Fruit fly (Drosophila melanogaster) whole organism, adult: ENCODE results near the gene Hmt-1.
A peak's percentile ranks its signal among the peaks of the same experiment; 100 is the strongest.
"Not testable (repeated sequence)": the region's sequence is repeated elsewhere in the genome, so short reads cannot be mapped to it uniquely, and the experiment has no call there.

ENCODE experiments used
- CG11617 ChIP-seq: fragments of 200-800 bp; sonication (Bioruptor generic); optimal IDR thresholded peaks from 2 replicates; lab custom pipeline; 2017; ENCODE audit warnings: mild to moderate bottlenecking, missing biosample characterization, missing genetic modification reagents, missing genetic modification characterization
- CG12768 ChIP-seq: fragments of 200-800 bp; sonication (Bioruptor generic); optimal IDR thresholded peaks from 2 replicates; lab custom pipeline; 2017; ENCODE audit warnings: missing biosample characterization, missing genetic modification characterization, mild to moderate bottlenecking, moderate library complexity, missing genetic modification reagents
- CG14711 ChIP-seq: fragments of 200-800 bp; sonication (Bioruptor generic); optimal IDR thresholded peaks from 2 replicates; lab custom pipeline; 2018; ENCODE audit warnings: missing biosample characterization, mild to moderate bottlenecking, missing genetic modification characterization, moderate library complexity
- CG1620 ChIP-seq: fragments of 200-800 bp; sonication (Bioruptor generic); optimal IDR thresholded peaks from 2 replicates; lab custom pipeline; 2016; ENCODE audit warnings: missing biosample characterization, missing genetic modification characterization
- CG33017 ChIP-seq: fragments of 200-800 bp; sonication (Bioruptor generic); optimal IDR thresholded peaks from 2 replicates; lab custom pipeline; 2018; ENCODE audit warnings: missing biosample characterization, mild to moderate bottlenecking, missing genetic modification characterization, moderate library complexity
- CG5204 ChIP-seq: fragments of 200-800 bp; sonication (Bioruptor generic); optimal IDR thresholded peaks from 2 replicates; lab custom pipeline; 2016; ENCODE audit warnings: missing biosample characterization, missing genetic modification characterization
- CG7045 ChIP-seq: fragments of 200-800 bp; sonication (Bioruptor generic); optimal IDR thresholded peaks from 2 replicates; lab custom pipeline; 2017; ENCODE audit warnings: missing biosample characterization, mild to moderate bottlenecking, missing genetic modification characterization
- CG7101 ChIP-seq: fragments of 200-800 bp; sonication (Bioruptor generic); optimal IDR thresholded peaks from 2 replicates; lab custom pipeline; 2018; ENCODE audit warnings: missing biosample characterization, mild to moderate bottlenecking, missing genetic modification characterization, moderate library complexity
- Clk ChIP-seq: fragments of 200-800 bp; sonication (Bioruptor generic); optimal IDR thresholded peaks from 2 replicates; lab custom pipeline; 2017; ENCODE audit warnings: missing biosample characterization, missing genetic modification characterization
- Crg-1 ChIP-seq: fragments of 200-800 bp; sonication (Bioruptor generic); optimal IDR thresholded peaks from 2 replicates; lab custom pipeline; 2016; ENCODE audit warnings: missing biosample characterization, missing genetic modification characterization
- Hr96 ChIP-seq: fragments of 200-800 bp; sonication (Bioruptor generic); optimal IDR thresholded peaks from 2 replicates; lab custom pipeline; 2016; ENCODE audit warnings: missing biosample characterization, missing genetic modification characterization
- Mnt ChIP-seq: fragments of 200-800 bp; sonication (Bioruptor generic); optimal IDR thresholded peaks from 2 replicates; lab custom pipeline; 2016; ENCODE audit warnings: missing biosample characterization, mild to moderate bottlenecking, missing genetic modification characterization
- bab1 ChIP-seq: fragments of 200-800 bp; sonication (Bioruptor generic); optimal IDR thresholded peaks from 3 replicates; lab custom pipeline; 2019; ENCODE audit warnings: missing biosample characterization, mild to moderate bottlenecking, missing genetic modification characterization, moderate library complexity
- cic ChIP-seq: fragments of 200-800 bp; sonication (Bioruptor generic); optimal IDR thresholded peaks from 2 replicates; lab custom pipeline; 2017; ENCODE audit warnings: missing biosample characterization, mild to moderate bottlenecking, missing genetic modification characterization, moderate library complexity
- cnc ChIP-seq, 2 experiments: fragments of >200 bp; optimal IDR thresholded peaks; 2 replicates each; lab custom pipeline; 2017
- kay ChIP-seq: fragments of 200-800 bp; sonication (Bioruptor generic); peaks from one replicate; lab custom pipeline; 2016; ENCODE audit warnings: missing biosample characterization, missing genetic modification characterization, borderline replicate concordance
- ovo ChIP-seq: fragments of 200-800 bp; sonication (Bioruptor generic); optimal IDR thresholded peaks from 2 replicates; lab custom pipeline; 2016; ENCODE audit warnings: missing biosample characterization, missing genetic modification characterization
- pad ChIP-seq: fragments of 200-800 bp; sonication (Bioruptor generic); optimal IDR thresholded peaks from 3 replicates; lab custom pipeline; 2017; ENCODE audit warnings: missing biosample characterization, missing genetic modification characterization, mild to moderate bottlenecking, moderate library complexity, missing genetic modification reagents
- tj ChIP-seq: fragments of 200-800 bp; sonication (Bioruptor generic); optimal IDR thresholded peaks from 3 replicates; lab custom pipeline; 2017; ENCODE audit warnings: missing biosample characterization, mild to moderate bottlenecking, missing genetic modification characterization, moderate library complexity
- toe ChIP-seq: fragments of 200-800 bp; sonication (Bioruptor generic); optimal IDR thresholded peaks from 2 replicates; lab custom pipeline; 2016; ENCODE audit warnings: missing biosample characterization, missing genetic modification characterization

The Hmt-1 gene

dm6 chr3R:15857189-15857767 is at the start of gene Hmt-1:
TSS of gene Hmt-1 (minus strand) at chr3R:15857470.
- TF ChIP-seq CG33017 (tag; lab: Kevin White, UChicago) (no peak), cic (GFP tag; lab: Kevin White, UChicago) (no peak), CG7045 (GFP tag; lab: Kevin White, UChicago) (no peak), CG14711 (tag; lab: Kevin White, UChicago) (no peak), cnc (optimal IDR thresholded peaks at IDR 0.05; lab: Kevin White, UChicago) (peak; percentile 29 to 68), tj (GFP tag; lab: Kevin White, UChicago) (peak; percentile 10), toe (GFP tag; lab: Kevin White, UChicago) (peak; percentile 9), Mnt (GFP tag; lab: Kevin White, UChicago) (no peak), bab1 (GFP tag; lab: Kevin White, UChicago) (peak; percentile 34), CG7101 (tag; lab: Kevin White, UChicago) (no peak), CG5204 (no peak)

DNA sequence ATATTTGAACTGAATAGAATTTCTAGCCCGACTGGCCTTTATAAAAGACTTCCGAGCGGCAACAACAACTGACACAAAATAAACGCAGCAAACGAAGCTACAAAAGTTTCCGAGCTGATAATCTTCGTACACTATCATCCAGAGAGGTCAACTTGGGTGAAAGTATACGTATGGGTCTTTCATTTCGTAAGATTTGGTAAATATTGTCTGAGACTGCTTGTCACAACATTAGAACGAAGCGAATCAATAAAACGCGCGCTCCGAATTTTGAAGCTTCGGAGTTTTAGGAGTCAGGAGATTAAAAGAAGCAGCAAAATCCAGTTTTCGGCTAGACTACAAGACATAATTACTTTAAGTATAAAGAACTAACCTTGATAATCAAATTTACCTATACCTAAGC is 47.3 kb upstream of the Hmt-1 start, which contains the start of gene glob1:
glob1 (minus strand) TSS at position 101 of the 400 bp plus-strand sequence.
- not testable (repeated sequence) for TF ChIP-seq CG11617; bab1 (GFP tag; lab: Kevin White, UChicago); Crg-1 (GFP tag; lab: Kevin White, UChicago)

dm6 chr3R:15901097-15901709 is 43.9 kb upstream of the Hmt-1 start:
- TF ChIP-seq pad (peak; percentile 89), ovo (GFP tag; lab: Kevin White, UChicago) (peak; percentile 70)

DNA sequence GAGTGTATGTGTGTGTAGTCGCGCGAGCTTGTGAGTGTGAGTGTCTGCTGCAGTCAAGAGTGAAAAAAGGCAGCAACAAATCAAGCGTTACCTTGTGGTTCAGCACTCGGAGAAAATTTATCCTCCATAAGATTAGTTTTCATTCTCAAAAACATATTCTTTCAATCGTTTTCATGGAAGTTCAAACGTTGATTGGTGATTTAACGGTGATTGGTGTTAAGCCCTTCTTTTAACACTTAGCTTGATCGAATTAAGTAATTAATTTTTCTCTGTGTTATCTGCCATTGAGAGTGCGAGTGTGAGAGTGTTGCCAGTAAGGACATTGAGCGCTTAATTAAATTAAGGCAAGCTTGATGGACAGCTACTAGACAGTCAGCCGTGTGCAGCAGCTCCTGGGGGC is 42.4 kb upstream of the Hmt-1 start:
- TF ChIP-seq Clk (GFP tag; lab: Kevin White, UChicago) (no peak), pad (no peak), tj (GFP tag; lab: Kevin White, UChicago) (no peak), CG11617 (no peak), ovo (GFP tag; lab: Kevin White, UChicago) (no peak), CG14711 (tag; lab: Kevin White, UChicago) (peak; percentile 10), CG1620 (GFP tag; lab: Kevin White, UChicago) (no peak), CG12768 (GFP tag; lab: Kevin White, UChicago) (peak; percentile 14), cnc (optimal IDR thresholded peaks at IDR 0.05; lab: Kevin White, UChicago) (no peak), kay (no peak), bab1 (GFP tag; lab: Kevin White, UChicago) (no peak), CG5204 (peak; percentile 53), CG33017 (tag; lab: Kevin White, UChicago) (peak; percentile 44), cic (GFP tag; lab: Kevin White, UChicago) (no peak), toe (GFP tag; lab: Kevin White, UChicago) (peak; percentile 12), CG7101 (tag; lab: Kevin White, UChicago) (peak; percentile 19), CG7045 (GFP tag; lab: Kevin White, UChicago) (peak; percentile 68), Crg-1 (GFP tag; lab: Kevin White, UChicago) (no peak), Hr96 (GFP tag; lab: Kevin White, UChicago) (peak; percentile 32), Mnt (GFP tag; lab: Kevin White, UChicago) (no peak)

- TF ChIP-seq tj (GFP tag; lab: Kevin White, UChicago) = no peak
- no peak for TF ChIP-seq kay
- TF ChIP-seq cnc (optimal IDR thresholded peaks at IDR 0.05; lab: Kevin White, UChicago) = no peak
- TF ChIP-seq CG1620 (GFP tag; lab: Kevin White, UChicago) = no peak
- TF ChIP-seq CG12768 (GFP tag; lab: Kevin White, UChicago) = peak; percentile 61
- peak; percentile 18 for TF ChIP-seq CG5204
- TF ChIP-seq toe (GFP tag; lab: Kevin White, UChicago) = peak; percentile 38
- no peak for TF ChIP-seq pad
- peak; percentile 64 for TF ChIP-seq CG33017 (tag; lab: Kevin White, UChicago)
- no peak for TF ChIP-seq Mnt (GFP tag; lab: Kevin White, UChicago)
- TF ChIP-seq CG7045 (GFP tag; lab: Kevin White, UChicago) = peak; percentile 36
- no peak for TF ChIP-seq ovo (GFP tag; lab: Kevin White, UChicago)
- peak; percentile 32 for TF ChIP-seq CG14711 (tag; lab: Kevin White, UChicago)
- TF ChIP-seq CG7101 (tag; lab: Kevin White, UChicago) = peak; percentile 63
- peak; percentile 37 for TF ChIP-seq CG11617
Observed at dm6 chr3R:15898302-15898701, 41.0 kb upstream of the Hmt-1 start.

DNA sequence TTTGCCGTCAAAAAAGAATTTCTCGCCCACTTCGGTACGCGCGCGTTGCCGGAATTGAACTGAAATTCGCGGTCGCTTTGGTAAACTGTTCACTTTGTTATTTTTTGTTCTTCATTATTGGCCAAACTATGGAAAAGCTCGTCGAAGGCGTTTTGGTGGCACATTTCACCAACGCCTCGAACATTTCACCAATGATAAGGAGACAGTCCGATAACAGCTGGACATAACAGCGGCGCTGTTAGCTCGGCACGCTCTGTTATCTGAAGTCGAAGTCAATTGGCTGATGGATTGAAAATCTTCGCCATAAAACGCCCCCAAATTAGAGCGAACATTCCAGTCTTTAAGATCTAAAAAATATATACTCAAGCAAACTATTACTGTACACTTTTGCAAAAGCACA is 38.7 kb upstream of the Hmt-1 start, which contains the start of gene CG14877:
CG14877 (minus strand) TSS at position 101 of the 400 bp plus-strand sequence.
- no peak for TF ChIP-seq CG33017 (tag; lab: Kevin White, UChicago)
- no peak for TF ChIP-seq kay
- TF ChIP-seq ovo (GFP tag; lab: Kevin White, UChicago) = no peak
- no peak for TF ChIP-seq Crg-1 (GFP tag; lab: Kevin White, UChicago)
- no peak for TF ChIP-seq CG1620 (GFP tag; lab: Kevin White, UChicago)
- TF ChIP-seq bab1 (GFP tag; lab: Kevin White, UChicago) = no peak
- no peak for TF ChIP-seq tj (GFP tag; lab: Kevin White, UChicago)
- no peak for TF ChIP-seq Clk (GFP tag; lab: Kevin White, UChicago)
- TF ChIP-seq CG7101 (tag; lab: Kevin White, UChicago) = no peak
- no peak for TF ChIP-seq cnc (optimal IDR thresholded peaks at IDR 0.05; lab: Kevin White, UChicago)
- TF ChIP-seq CG12768 (GFP tag; lab: Kevin White, UChicago) = no peak
- TF ChIP-seq Hr96 (GFP tag; lab: Kevin White, UChicago) = no peak
- no peak for TF ChIP-seq CG5204
- TF ChIP-seq toe (GFP tag; lab: Kevin White, UChicago) = no peak
- no peak for TF ChIP-seq Mnt (GFP tag; lab: Kevin White, UChicago)
- no peak for TF ChIP-seq cic (GFP tag; lab: Kevin White, UChicago)
